Fruit fly (Drosophila melanogaster): Measurements from ENCODE around the gene CG14285.
A peak's percentile ranks its signal among the peaks of the same experiment; 100 is the strongest.

CG14285 gene

DNA sequence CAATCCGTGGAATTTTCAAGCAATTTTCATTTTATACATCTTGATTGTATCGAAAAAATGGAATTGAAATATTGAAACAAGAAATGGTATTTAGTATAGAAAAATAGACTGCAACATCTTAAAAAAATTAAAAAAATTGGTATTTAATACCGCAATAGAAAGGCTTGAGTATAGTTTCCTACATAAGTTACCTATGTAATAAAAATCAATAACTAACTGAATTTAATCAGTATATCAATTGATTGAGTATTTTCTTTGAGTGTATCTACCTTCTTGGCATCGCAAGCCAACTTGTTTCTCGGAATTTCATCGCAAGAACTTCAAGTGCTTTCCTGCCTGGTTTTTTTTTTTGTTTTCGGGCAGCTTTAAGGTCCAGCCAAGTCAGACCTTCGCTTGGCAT is 34.4 kb upstream of the CG14285 start (continued):
- TF ChIP-seq CG2712 (tag; optimal IDR thresholded peaks at IDR 0.05), result peak; percentile 5
- no peak for TF ChIP-seq Mes4 (GFP tag; optimal IDR thresholded peaks at IDR 0.05)
- peak; percentile 2 for TF ChIP-seq CG17385 (GFP tag; optimal IDR thresholded peaks at IDR 0.05)
- no peak for TF ChIP-seq CG14965 (GFP tag; optimal IDR thresholded peaks at IDR 0.05; ENCODE audit: borderline replicate concordance)
- TF ChIP-seq CG10267 (tag; optimal IDR thresholded peaks at IDR 0.05), result peak; percentile 9
- TF ChIP-seq CG16813 (GFP tag; IDR thresholded peaks at IDR 0.05; ENCODE audit: partially characterized antibody), result no peak
- TF ChIP-seq nmo (GFP tag; optimal IDR thresholded peaks at IDR 0.05), result peak; percentile 24
- peak; percentile 28 for TF ChIP-seq CG11504 (tag; optimal IDR thresholded peaks at IDR 0.05)
- TF ChIP-seq Ssrp (tag; optimal IDR thresholded peaks at IDR 0.05), result peak; percentile 10
- TF ChIP-seq fd102C (GFP tag; optimal IDR thresholded peaks at IDR 0.05), result no peak
- peak; percentile 54 for TF ChIP-seq CG10979 (tag; optimal IDR thresholded peaks at IDR 0.05)
- TF ChIP-seq kni (GFP tag; optimal IDR thresholded peaks at IDR 0.05), result no peak
- TF ChIP-seq bab2 (GFP tag; optimal IDR thresholded peaks at IDR 0.05), result no peak
- TF ChIP-seq exex (tag; optimal IDR thresholded peaks at IDR 0.05), result no peak
- TF ChIP-seq CG12391 (tag; optimal IDR thresholded peaks at IDR 0.05), result peak; percentile 20
- no peak for TF ChIP-seq CG9876 (GFP tag; optimal IDR thresholded peaks at IDR 0.05)
- TF ChIP-seq tgo (GFP tag; IDR thresholded peaks at IDR 0.05), result peak; percentile 36; the same call in 2 of the 3 replicates
- TF ChIP-seq CG11398 (GFP tag; optimal IDR thresholded peaks at IDR 0.05), result no peak
- TF ChIP-seq CG8359 (GFP tag; optimal IDR thresholded peaks at IDR 0.05; ENCODE audit: borderline replicate concordance), result no peak
- TF ChIP-seq Eip74EF (GFP tag; optimal IDR thresholded peaks at IDR 0.05), result no peak
- TF ChIP-seq CG10147 (GFP tag; optimal IDR thresholded peaks at IDR 0.05), result no peak
- TF ChIP-seq CoRest (tag; optimal IDR thresholded peaks at IDR 0.05), result peak; percentile 28
- peak; percentile 12 for TF ChIP-seq CG8388 (GFP tag; optimal IDR thresholded peaks at IDR 0.05)
- TF ChIP-seq HLH54F (GFP tag; optimal IDR thresholded peaks at IDR 0.05), result no peak
- TF ChIP-seq sc (optimal IDR thresholded peaks at IDR 0.05), result no peak
- no peak for TF ChIP-seq sc (GFP tag; optimal IDR thresholded peaks at IDR 0.05)
- peak; percentile 13 for TF ChIP-seq CG7839 (tag; optimal IDR thresholded peaks at IDR 0.05)
- TF ChIP-seq fru (optimal IDR thresholded peaks at IDR 0.05), result no peak
- TF ChIP-seq CG5180 (GFP tag; optimal IDR thresholded peaks at IDR 0.05), result no peak
- no peak for TF ChIP-seq aop (GFP tag; IDR thresholded peaks at IDR 0.05)
- peak; percentile 4 for TF ChIP-seq az2 (GFP tag; optimal IDR thresholded peaks at IDR 0.05)
- TF ChIP-seq grau (tag; optimal IDR thresholded peaks at IDR 0.05), result peak; percentile 1
- peak in 1 of 3 experiments; percentile 38 for TF ChIP-seq lola (GFP tag; optimal IDR thresholded peaks at IDR 0.05)
- TF ChIP-seq lbe (GFP tag; optimal IDR thresholded peaks at IDR 0.05), result peak; percentile 18
- no peak for TF ChIP-seq pum (GFP tag; optimal IDR thresholded peaks at IDR 0.05)
- TF ChIP-seq CG31441 (GFP tag; IDR thresholded peaks at IDR 0.05), result peak; percentile 36; the same call in 1 of the 2 replicates
- no peak for TF ChIP-seq twi (tag; optimal IDR thresholded peaks at IDR 0.05)
- TF ChIP-seq CG7556 (GFP tag; optimal IDR thresholded peaks at IDR 0.05), result peak; percentile 27
- TF ChIP-seq CG1602 (GFP tag; optimal IDR thresholded peaks at IDR 0.05), result no peak
- TF ChIP-seq gem (tag; optimal IDR thresholded peaks at IDR 0.05), result peak; percentile 62
- TF ChIP-seq jumu (GFP tag; optimal IDR thresholded peaks at IDR 0.05), result no peak
- TF ChIP-seq dm (GFP tag; optimal IDR thresholded peaks at IDR 0.05), result no peak
- no peak for TF ChIP-seq Awh (GFP tag; IDR thresholded peaks at IDR 0.05)
- no peak for TF ChIP-seq CG7745 (tag; optimal IDR thresholded peaks at IDR 0.05)
- TF ChIP-seq crp (GFP tag; optimal IDR thresholded peaks at IDR 0.05), result no peak
- TF ChIP-seq Dbx (GFP tag; IDR thresholded peaks at IDR 0.05), result no peak
- peak; percentile 30 for TF ChIP-seq CG18262 (tag; optimal IDR thresholded peaks at IDR 0.05)
- TF ChIP-seq CG11560 (tag; IDR thresholded peaks at IDR 0.05), result no peak
- no peak for TF ChIP-seq kah (GFP tag; optimal IDR thresholded peaks at IDR 0.05)
- TF ChIP-seq stc (GFP tag; IDR thresholded peaks at IDR 0.05), result peak; percentile 20; the same call in 1 of the 2 replicates

All from whole organism, embryonic.